Worm (Caenorhabditis elegans): Measurements from ENCODE around the gene C31C9.9.

Gene C31C9.9

DNA sequence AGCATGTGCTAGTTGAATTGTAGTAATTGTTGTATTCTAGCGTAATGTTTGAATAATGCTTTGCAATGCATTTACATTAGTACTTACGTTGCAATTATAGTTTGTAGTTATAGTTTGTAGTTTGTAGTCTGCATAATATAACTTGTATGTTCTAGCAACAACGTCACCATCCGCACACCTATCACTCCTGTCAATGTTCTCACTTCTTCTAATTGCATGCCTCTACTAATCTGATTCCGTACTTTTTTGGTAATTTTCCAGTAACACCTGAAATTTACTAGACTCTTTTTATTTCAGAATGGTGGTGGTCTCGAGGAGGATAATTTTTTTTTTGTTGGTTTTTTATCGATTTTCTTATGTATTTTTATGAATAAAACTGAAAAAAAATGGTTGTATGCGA lies 18.2 kb upstream of the C31C9.9 start:
- TF ChIP-seq nhr-25 (tag; optimal IDR thresholded peaks at IDR 0.05) (peak; percentile 34), lin-11 (tag; optimal IDR thresholded peaks at IDR 0.05) (no peak), gmeb-1 (tag; optimal IDR thresholded peaks at IDR 0.05) (no peak), nhr-21 (tag; optimal IDR thresholded peaks at IDR 0.05) (peak; percentile 23), ama-1 (optimal IDR thresholded peaks at IDR 0.05) (peak; percentile 77), blmp-1 (tag; optimal IDR thresholded peaks at IDR 0.05; ENCODE audit: insufficient read depth) (peak; percentile 8), zag-1 (tag; optimal IDR thresholded peaks at IDR 0.05) (no peak)

DNA sequence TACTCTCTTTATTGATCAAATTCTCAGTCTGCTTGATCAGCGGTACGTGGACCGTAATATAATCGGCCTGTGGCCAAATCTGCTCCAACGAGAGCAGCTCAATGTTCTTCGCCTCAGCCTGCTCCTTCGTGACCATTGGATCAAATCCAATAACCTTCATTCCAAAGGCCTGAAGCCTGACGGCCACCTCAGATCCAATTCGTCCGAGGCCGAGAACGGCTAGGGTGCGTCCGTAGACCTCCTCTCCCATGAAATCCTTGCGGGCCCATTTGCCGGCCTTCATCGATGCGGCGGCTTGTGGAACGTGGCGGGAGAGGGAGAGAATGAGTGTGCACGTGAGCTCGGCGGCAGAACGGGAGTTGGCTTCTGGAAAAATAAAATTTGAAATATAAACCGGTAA lies 17.4 kb upstream of the C31C9.9 start:
- TF ChIP-seq lsy-2 (tag; optimal IDR thresholded peaks at IDR 0.05), result no peak
- no peak for TF ChIP-seq ZK546.5 (tag; optimal IDR thresholded peaks at IDR 0.05)
- peak; percentile 19 for TF ChIP-seq ama-1 (optimal IDR thresholded peaks at IDR 0.05)

DNA sequence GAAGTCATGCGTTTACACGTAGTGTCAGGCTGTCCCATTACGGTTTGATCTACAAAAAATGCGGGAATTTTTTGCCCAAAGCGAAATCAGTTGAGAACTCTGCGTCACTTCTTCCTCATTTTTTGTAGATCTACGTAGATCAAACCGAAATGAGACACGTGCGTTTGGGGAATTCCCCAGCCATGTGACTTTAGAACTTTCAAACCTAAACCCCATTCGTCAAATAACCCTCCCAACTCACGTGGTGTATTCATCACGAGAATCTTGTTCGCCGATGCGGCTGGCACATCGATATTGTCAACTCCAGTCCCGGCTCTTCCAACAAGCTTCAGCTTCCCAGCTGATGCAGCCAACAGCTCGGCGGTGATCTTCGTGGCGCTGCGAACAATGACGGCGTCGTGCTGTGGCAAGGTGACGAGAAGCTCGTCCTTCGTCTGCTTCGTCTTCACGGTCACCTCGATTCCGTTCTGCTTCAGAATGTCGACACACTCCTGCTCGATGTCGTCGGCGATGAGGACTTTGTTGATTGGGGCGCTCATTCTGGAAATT lies 16.8 kb upstream of the C31C9.9 start, which contains the start of gene phdh-1:
TSS of gene phdh-1 (minus strand) at position 540 of the 549 bp plus-strand sequence.
- TF ChIP-seq sma-9 (GFP tag; optimal IDR thresholded peaks at IDR 0.05) (peak; percentile 51), sma-9 (tag; optimal IDR thresholded peaks at IDR 0.05) (no peak), nhr-77 (tag; optimal IDR thresholded peaks at IDR 0.05) (no peak), nhr-237 (tag; optimal IDR thresholded peaks at IDR 0.05) (no peak)

DNA sequence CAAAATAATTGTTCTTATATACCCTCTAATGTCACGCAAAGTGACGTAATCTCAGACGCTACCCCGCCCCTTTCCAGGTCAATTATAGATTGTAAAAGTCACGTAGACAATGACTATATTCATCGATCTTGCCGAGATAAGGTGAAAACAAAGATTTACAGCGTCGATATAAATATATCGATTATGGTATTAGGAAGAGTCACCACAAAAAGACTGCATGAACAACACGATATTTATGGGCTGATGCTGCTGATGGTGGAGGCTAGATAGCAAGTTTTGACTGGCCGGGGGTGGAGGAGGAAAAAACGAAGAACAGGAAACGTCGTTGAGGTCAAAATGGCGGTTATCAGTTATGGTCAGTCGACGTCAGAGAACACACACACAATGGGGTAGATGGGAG lies 16.2 kb upstream of the C31C9.9 start:
- TF ChIP-seq nhr-237 (tag; optimal IDR thresholded peaks at IDR 0.05) (no peak), lin-11 (tag; optimal IDR thresholded peaks at IDR 0.05) (no peak), crh-2 (tag; optimal IDR thresholded peaks at IDR 0.05) (peak; percentile 63), nhr-6 (tag; optimal IDR thresholded peaks at IDR 0.05) (no peak), blmp-1 (tag; optimal IDR thresholded peaks at IDR 0.05; ENCODE audit: insufficient read depth) (peak; percentile 53), elt-1 (tag; optimal IDR thresholded peaks at IDR 0.05) (peak; percentile 53), unc-62 (GFP tag; optimal IDR thresholded peaks at IDR 0.05) (no peak), ztf-1 (GFP tag; conservative IDR thresholded peaks at IDR 0.05) (no peak), mab-5 (tag; optimal IDR thresholded peaks at IDR 0.05) (no peak), ztf-4 (tag; optimal IDR thresholded peaks at IDR 0.05) (no peak), nhr-11 (tag; optimal IDR thresholded peaks at IDR 0.05) (no peak), mdl-1 (tag; optimal IDR thresholded peaks at IDR 0.05) (no peak), lin-13 (GFP tag; optimal IDR thresholded peaks at IDR 0.05) (no peak), sma-9 (GFP tag; optimal IDR thresholded peaks at IDR 0.05) (peak; percentile 77), sma-9 (tag; optimal IDR thresholded peaks at IDR 0.05) (no peak), ceh-16 (tag; optimal IDR thresholded peaks at IDR 0.05) (peak; percentile 71), alr-1 (tag; optimal IDR thresholded peaks at IDR 0.05) (no peak), F13H6.1 (tag; optimal IDR thresholded peaks at IDR 0.05) (peak; percentile 51), nhr-23 (tag; optimal IDR thresholded peaks at IDR 0.05) (no peak), nhr-129 (tag; optimal IDR thresholded peaks at IDR 0.05) (peak; percentile 9), ZK546.5 (tag; optimal IDR thresholded peaks at IDR 0.05) (no peak), elt-3 (tag; optimal IDR thresholded peaks at IDR 0.05) (no peak), nhr-12 (tag; optimal IDR thresholded peaks at IDR 0.05) (no peak), dmd-4 (tag; optimal IDR thresholded peaks at IDR 0.05) (no peak), R02D3.7 (tag; optimal IDR thresholded peaks at IDR 0.05) (no peak), snpc-4 (tag; optimal IDR thresholded peaks at IDR 0.05) (no peak), ama-1 (optimal IDR thresholded peaks at IDR 0.05) (no peak), fos-1 (tag; optimal IDR thresholded peaks at IDR 0.05) (peak; percentile 67), C34F6.9 (tag; optimal IDR thresholded peaks at IDR 0.05) (no peak), egl-27 (tag; optimal IDR thresholded peaks at IDR 0.05) (no peak), zag-1 (tag; optimal IDR thresholded peaks at IDR 0.05) (no peak), sma-3 (GFP tag; optimal IDR thresholded peaks at IDR 0.05) (peak; percentile 45), aly-2 (tag; optimal IDR thresholded peaks at IDR 0.05) (no peak), unc-55 (GFP tag; optimal IDR thresholded peaks at IDR 0.05) (no peak), nhr-77 (tag; optimal IDR thresholded peaks at IDR 0.05) (no peak), sem-4 (tag; optimal IDR thresholded peaks at IDR 0.05) (no peak), Y55F3AM.14 (GFP tag; optimal IDR thresholded peaks at IDR 0.05) (no peak), skn-1 (tag; optimal IDR thresholded peaks at IDR 0.05) (no peak), gmeb-1 (tag; optimal IDR thresholded peaks at IDR 0.05) (no peak), nhr-21 (tag; optimal IDR thresholded peaks at IDR 0.05) (peak; percentile 74), unc-39 (tag; optimal IDR thresholded peaks at IDR 0.05) (no peak), mbf-1 (tag; optimal IDR thresholded peaks at IDR 0.05) (no peak), nhr-25 (tag; optimal IDR thresholded peaks at IDR 0.05) (peak; percentile 86), lin-39 (tag; optimal IDR thresholded peaks at IDR 0.05) (no peak), ceh-82 (tag; optimal IDR thresholded peaks at IDR 0.05) (no peak), peb-1 (tag; optimal IDR thresholded peaks at IDR 0.05) (no peak), lsy-2 (tag; optimal IDR thresholded peaks at IDR 0.05) (peak in 1 of 2 experiments; percentile 39)

Data from whole organism, L2 larva.